Fruit fly (Drosophila melanogaster) S2 (cell line): ENCODE results near the gene Delta.

Experiments used
- CG8478 ChIP-seq: fragments of >200 bp; optimal IDR thresholded peaks from 2 replicates; lab custom pipeline; 2018
- CTCF ChIP-seq, 2 experiments: fragments of >200 bp; optimal IDR thresholded peaks; 2 replicates each; lab custom pipeline; 2018

dm6 chr3R:19264789-19265188, 61.2 kb downstream of the Delta start:
- TF ChIP-seq CTCF (optimal IDR thresholded peaks at IDR 0.05; lab: Kevin White, UChicago) (no peak), CG8478 (lab: Kevin White, UChicago) (no peak)
